Worm (Caenorhabditis elegans) whole organism, late embryonic: Measurements from ENCODE around the gene rabr-1.

Source experiments
- C08G9.2 ChIP-seq: sonication (generic microtip); optimal IDR thresholded peaks from 2 replicates; lab custom pipeline; 2016; ENCODE audit warnings: mild to moderate bottlenecking, missing genetic modification characterization, moderate library complexity, missing compliant biosample characterization
- C38D4.7 ChIP-seq: fragments of 200-800 bp; sonication (Bioruptor generic); optimal IDR thresholded peaks from 2 replicates; lab custom pipeline; 2018; ENCODE audit warnings: mild to moderate bottlenecking, missing genetic modification characterization, moderate library complexity, missing compliant biosample characterization
- F13H6.1 ChIP-seq: sonication (generic microtip); optimal IDR thresholded peaks from 2 replicates; lab custom pipeline; 2016; ENCODE audit warnings: missing genetic modification characterization, missing compliant biosample characterization
- K09A11.1 ChIP-seq: sonication (generic microtip); optimal IDR thresholded peaks from 2 replicates; lab custom pipeline; 2017; ENCODE audit warnings: antibody characterized with exemption, mild to moderate bottlenecking, missing genetic modification characterization, missing compliant biosample characterization; ENCODE audit not compliant: insufficient read depth
- Y22D7AL.16 ChIP-seq: sonication (generic microtip); optimal IDR thresholded peaks from 2 replicates; lab custom pipeline; 2016; ENCODE audit warnings: missing genetic modification characterization, missing compliant biosample characterization
- ceh-14 ChIP-seq: sonication (generic microtip); optimal IDR thresholded peaks from 2 replicates; lab custom pipeline; 2016; ENCODE audit warnings: missing genotype, missing genetic modification characterization, missing compliant biosample characterization
- ceh-18 ChIP-seq: sonication (generic microtip); optimal IDR thresholded peaks from 2 replicates; lab custom pipeline; 2016; ENCODE audit warnings: missing genetic modification characterization, missing compliant biosample characterization
- ceh-19 ChIP-seq: fragments of 200-800 bp; sonication (Bioruptor generic); optimal IDR thresholded peaks from 2 replicates; lab custom pipeline; 2018; ENCODE audit warnings: mild to moderate bottlenecking, missing genetic modification characterization, missing compliant biosample characterization
- ceh-31 ChIP-seq: sonication (generic microtip); optimal IDR thresholded peaks from 2 replicates; lab custom pipeline; 2016; ENCODE audit warnings: missing genetic modification characterization, missing compliant biosample characterization
- ceh-6 ChIP-seq: fragments of 200-800 bp; sonication (Bioruptor generic); optimal IDR thresholded peaks from 2 replicates; lab custom pipeline; 2018; ENCODE audit warnings: mild to moderate bottlenecking, missing genetic modification characterization, missing compliant biosample characterization
- ceh-9 ChIP-seq: sonication (generic microtip); optimal IDR thresholded peaks from 2 replicates; lab custom pipeline; 2016; ENCODE audit warnings: mild to moderate bottlenecking, missing genetic modification characterization, inconsistent platforms, missing compliant biosample characterization
- elt-2 ChIP-seq: sonication (generic microtip); optimal IDR thresholded peaks from 2 replicates; lab custom pipeline; 2016; ENCODE audit warnings: missing genetic modification reagents, missing genetic modification characterization, missing compliant biosample characterization
- elt-4 ChIP-seq: sonication (generic microtip); optimal IDR thresholded peaks from 2 replicates; lab custom pipeline; 2016; ENCODE audit warnings: missing genetic modification characterization, missing compliant biosample characterization
- ets-4 ChIP-seq: sonication (generic microtip); optimal IDR thresholded peaks from 2 replicates; lab custom pipeline; 2016; ENCODE audit warnings: missing genetic modification characterization, missing compliant biosample characterization
- fkh-10 ChIP-seq: fragments of 150-350 bp; optimal IDR thresholded peaks from 2 replicates; lab custom pipeline; 2014; ENCODE audit warnings: missing biosample characterization, missing genetic modification reagents, missing genetic modification characterization
- fkh-6 ChIP-seq: sonication (generic microtip); optimal IDR thresholded peaks from 2 replicates; lab custom pipeline; 2016; ENCODE audit warnings: missing genetic modification characterization, missing compliant biosample characterization
- gmeb-2 ChIP-seq: sonication (generic microtip); optimal IDR thresholded peaks from 2 replicates; lab custom pipeline; 2016; ENCODE audit warnings: missing genetic modification characterization, inconsistent platforms, missing compliant biosample characterization
- hlh-15 ChIP-seq: sonication (generic microtip); optimal IDR thresholded peaks from 2 replicates; lab custom pipeline; 2016; ENCODE audit warnings: missing genetic modification characterization, missing compliant biosample characterization
- hlh-30 ChIP-seq: sonication (generic microtip); optimal IDR thresholded peaks from 2 replicates; lab custom pipeline; 2017; ENCODE audit warnings: antibody characterized with exemption, missing genetic modification characterization, missing compliant biosample characterization; ENCODE audit not compliant: insufficient read depth
- hlh-8 ChIP-seq: sonication (generic microtip); optimal IDR thresholded peaks from 2 replicates; lab custom pipeline; 2016; ENCODE audit warnings: missing genotype, missing genetic modification characterization, missing compliant biosample characterization
- lim-6 ChIP-seq: sonication (generic microtip); optimal IDR thresholded peaks from 2 replicates; lab custom pipeline; 2016; ENCODE audit warnings: missing genetic modification characterization, missing compliant biosample characterization
- lin-11 ChIP-seq: fragments of 200-800 bp; sonication (Bioruptor generic); optimal IDR thresholded peaks from 2 replicates; lab custom pipeline; 2018; ENCODE audit warnings: mild to moderate bottlenecking, missing genetic modification characterization, missing compliant biosample characterization
- nfya-1 ChIP-seq: sonication (generic microtip); optimal IDR thresholded peaks from 2 replicates; lab custom pipeline; 2017; ENCODE audit warnings: missing genetic modification characterization, mild to moderate bottlenecking, missing compliant biosample characterization, antibody characterized with exemption, moderate library complexity
- nhr-11 ChIP-seq: fragments of 150-350 bp; optimal IDR thresholded peaks from 2 replicates; lab custom pipeline; 2014; ENCODE audit warnings: missing biosample characterization, missing genetic modification characterization
- nhr-232 ChIP-seq: sonication (generic microtip); optimal IDR thresholded peaks from 2 replicates; lab custom pipeline; 2016; ENCODE audit warnings: missing genetic modification characterization, missing compliant biosample characterization
- npax-4 ChIP-seq: sonication (generic microtip); optimal IDR thresholded peaks from 2 replicates; lab custom pipeline; 2016; ENCODE audit warnings: missing genetic modification characterization, missing compliant biosample characterization
- odd-2 ChIP-seq: sonication (generic microtip); optimal IDR thresholded peaks from 2 replicates; lab custom pipeline; 2017; ENCODE audit warnings: antibody characterized with exemption, mild to moderate bottlenecking, missing genetic modification characterization, missing compliant biosample characterization
- pag-3 ChIP-seq: sonication (generic microtip); optimal IDR thresholded peaks from 2 replicates; lab custom pipeline; 2016; ENCODE audit warnings: missing compliant biosample characterization, missing genetic modification characterization, borderline replicate concordance
- pqm-1 ChIP-seq: sonication (generic microtip); optimal IDR thresholded peaks from 2 replicates; lab custom pipeline; 2016; ENCODE audit warnings: missing genetic modification characterization, missing compliant biosample characterization
- rnt-1 ChIP-seq: sonication (generic microtip); optimal IDR thresholded peaks from 2 replicates; lab custom pipeline; 2016; ENCODE audit warnings: missing genetic modification characterization, missing compliant biosample characterization
- syd-9 ChIP-seq: sonication (generic microtip); optimal IDR thresholded peaks from 2 replicates; lab custom pipeline; 2016; ENCODE audit warnings: mild to moderate bottlenecking, missing genetic modification characterization, moderate library complexity, missing compliant biosample characterization
- ttx-3 ChIP-seq: sonication (generic microtip); optimal IDR thresholded peaks from 2 replicates; lab custom pipeline; 2016; ENCODE audit warnings: missing genetic modification reagents, missing genetic modification characterization, missing compliant biosample characterization
- unc-3 ChIP-seq, 2 experiments: fragments of 200-800 bp in 1 of 2; sonication (Bioruptor generic) in 1 of 2; sonication (generic microtip) in 1 of 2; conservative IDR thresholded peaks in 1 of 2; optimal IDR thresholded peaks in 1 of 2; 2 replicates each; pipeline versions ENCODE4 v1.3.6 to Lab custom; 2016 to 2022; ENCODE audit warnings: missing compliant biosample characterization in 2 of 2, missing genetic modification characterization in 2 of 2, missing genetic modification reagents in 1 of 2
- unc-42 ChIP-seq: sonication (generic microtip); optimal IDR thresholded peaks from 2 replicates; lab custom pipeline; 2016; ENCODE audit warnings: missing genotype, missing genetic modification characterization, missing compliant biosample characterization
- unc-55 ChIP-seq: sonication (generic microtip); optimal IDR thresholded peaks from 2 replicates; lab custom pipeline; 2017; ENCODE audit warnings: missing biosample characterization, missing genetic modification reagents, missing genetic modification characterization
- unc-86 ChIP-seq: sonication (generic microtip); optimal IDR thresholded peaks from 2 replicates; lab custom pipeline; 2016; ENCODE audit warnings: missing genetic modification characterization, missing compliant biosample characterization

Gene rabr-1

ce11 chrX:2513667-2514198, 17.8 kb downstream of the rabr-1 start:
- TF ChIP-seq unc-42 (peak; percentile 27), hlh-8 (tag; lab: Kevin White, UChicago) (no peak), unc-55 (GFP tag; lab: Kevin White, UChicago) (peak; percentile 68), unc-86 (tag; lab: Kevin White, UChicago) (no peak)

ce11 chrX:2515224-2515623, 19.2 kb downstream of the rabr-1 start, which contains the start of gene syg-1:
TSS of gene syg-1 (minus strand) at chrX:2515324.
- TF ChIP-seq lin-11 (tag; lab: Kevin White, UChicago) = no peak
- no peak for TF ChIP-seq ceh-6
- no peak for TF ChIP-seq hlh-30
- TF ChIP-seq npax-4 (tag; lab: Kevin White, UChicago) = no peak
- no peak for TF ChIP-seq nfya-1 (tag; lab: Kevin White, UChicago)
- no peak for TF ChIP-seq pag-3 (tag; lab: Kevin White, UChicago)
- TF ChIP-seq hlh-8 (tag; lab: Kevin White, UChicago) = no peak
- no peak for TF ChIP-seq C08G9.2 (tag; lab: Kevin White, UChicago)
- TF ChIP-seq F13H6.1 (tag; lab: Kevin White, UChicago) = no peak
- TF ChIP-seq lim-6 (tag; lab: Kevin White, UChicago) = no peak
- TF ChIP-seq, all 69 proteins: peak for 0

ce11 chrX:2516949-2517696, 21.1 kb downstream of the rabr-1 start:
- peak; percentile 60 for TF ChIP-seq unc-42
- TF ChIP-seq syd-9 (tag; lab: Kevin White, UChicago) = no peak

ce11 chrX:2520461-2520860, 24.5 kb downstream of the rabr-1 start:
- TF ChIP-seq unc-55 (GFP tag; lab: Kevin White, UChicago) (peak; percentile 43), rnt-1 (peak; percentile 36), gmeb-2 (tag; lab: Kevin White, UChicago) (no peak), unc-42 (no peak), ceh-9 (tag; lab: Kevin White, UChicago) (no peak), ceh-14 (tag; lab: Kevin White, UChicago) (no peak), C38D4.7 (GFP tag; lab: Kevin White, UChicago) (no peak), ceh-19 (GFP tag; lab: Kevin White, UChicago) (no peak)
- TF ChIP-seq, all 69 proteins: peak for 2

ce11 chrX:2522658-2523057, 26.7 kb downstream of the rabr-1 start:
- TF ChIP-seq unc-42 (peak; percentile 68), ceh-31 (no peak)

ce11 chrX:2526078-2526477, 30.1 kb downstream of the rabr-1 start:
- no peak for TF ChIP-seq odd-2 (tag; lab: Kevin White, UChicago)
- TF ChIP-seq ttx-3 (tag; lab: Kevin White, UChicago) = no peak
- TF ChIP-seq hlh-15 (tag; lab: Kevin White, UChicago) = no peak
- TF ChIP-seq pqm-1 (tag; lab: Kevin White, UChicago) = no peak
- no peak for TF ChIP-seq ceh-14 (tag; lab: Kevin White, UChicago)
- TF ChIP-seq elt-4 (tag; lab: Kevin White, UChicago) = no peak
- no peak for TF ChIP-seq ceh-18 (tag; lab: Kevin White, UChicago)
- TF ChIP-seq ets-4 (tag; lab: Kevin White, UChicago) = no peak

- no peak for TF ChIP-seq fkh-10 (GFP tag; lab: Kevin White, UChicago)
- TF ChIP-seq hlh-15 (tag; lab: Kevin White, UChicago) = no peak
- TF ChIP-seq ets-4 (tag; lab: Kevin White, UChicago) = no peak
- no peak for TF ChIP-seq Y22D7AL.16 (tag; lab: Kevin White, UChicago)
- TF ChIP-seq unc-3 (GFP tag; conservative IDR thresholded peaks at IDR 0.05; lab: Robert Waterston, UW) = no peak
- no peak for TF ChIP-seq unc-3 (tag; optimal IDR thresholded peaks at IDR 0.05; lab: Kevin White, UChicago)
- TF ChIP-seq lim-6 (tag; lab: Kevin White, UChicago) = no peak
- no peak for TF ChIP-seq nhr-232
- no peak for TF ChIP-seq elt-4 (tag; lab: Kevin White, UChicago)
- no peak for TF ChIP-seq ceh-31
- TF ChIP-seq C08G9.2 (tag; lab: Kevin White, UChicago) = no peak
- no peak for TF ChIP-seq fkh-6 (tag; lab: Kevin White, UChicago)
- no peak for TF ChIP-seq elt-2
- no peak for TF ChIP-seq npax-4 (tag; lab: Kevin White, UChicago)
- no peak for TF ChIP-seq hlh-8 (tag; lab: Kevin White, UChicago)
- TF ChIP-seq nhr-11 = no peak
- no peak for TF ChIP-seq K09A11.1
- TF ChIP-seq, all 69 proteins: peak for 0
Observed at ce11 chrX:2527194-2527593, 31.2 kb downstream of the rabr-1 start.
